Worm (Caenorhabditis elegans) whole organism, L3 larva: ENCODE measurements around the gene H04M03.12.

Experiments
- ama-1 ChIP-seq: fragments of 150-350 bp; optimal IDR thresholded peaks from 2 replicates; lab custom pipeline; 2018
- ceh-82 ChIP-seq: fragments of 150-350 bp; optimal IDR thresholded peaks from 2 replicates; lab custom pipeline; 2014; ENCODE audit warnings: missing biosample characterization, missing genetic modification characterization
- lin-39 ChIP-seq: fragments of 150-350 bp; optimal IDR thresholded peaks from 2 replicates; lab custom pipeline; 2018; ENCODE audit warnings: missing biosample characterization, missing genetic modification reagents, missing genetic modification characterization
- nfya-1 ChIP-seq: sonication (generic microtip); optimal IDR thresholded peaks from 2 replicates; lab custom pipeline; 2017; ENCODE audit warnings: missing genetic modification characterization, mild to moderate bottlenecking, missing compliant biosample characterization, antibody characterized with exemption, moderate library complexity; ENCODE audit not compliant: insufficient read depth
- nhr-25 ChIP-seq: sonication (generic microtip); optimal IDR thresholded peaks from 2 replicates; lab custom pipeline; 2017; ENCODE audit warnings: missing biosample characterization, missing genetic modification characterization
- sea-2 ChIP-seq: fragments of 150-350 bp; sonication (generic microtip); optimal IDR thresholded peaks from 4 replicates; lab custom pipeline; 2014; ENCODE audit warnings: missing biosample characterization, missing genetic modification reagents, missing genetic modification characterization
- unc-39 ChIP-seq: sonication (generic microtip); optimal IDR thresholded peaks from 4 replicates; lab custom pipeline; 2017; ENCODE audit warnings: missing biosample characterization, missing genetic modification characterization
- ztf-11 ChIP-seq: fragments of 150-350 bp; optimal IDR thresholded peaks from 2 replicates; lab custom pipeline; 2014; ENCODE audit warnings: missing biosample characterization, missing genetic modification characterization
- ztf-4 ChIP-seq: fragments of 150-350 bp; optimal IDR thresholded peaks from 2 replicates; lab custom pipeline; 2014; ENCODE audit warnings: missing biosample characterization, missing genetic modification characterization

- no peak for TF ChIP-seq ama-1 (lab: Kevin White, UChicago)
- TF ChIP-seq sea-2 (GFP tag; lab: Kevin White, UChicago) = no peak
- TF ChIP-seq ztf-11 (tag; lab: Kevin White, UChicago) = no peak
- no peak for TF ChIP-seq nfya-1 (tag; lab: Kevin White, UChicago)
- no peak for TF ChIP-seq ceh-82 (tag; lab: Kevin White, UChicago)
- no peak for TF ChIP-seq unc-39 (tag; lab: Kevin White, UChicago)
- TF ChIP-seq lin-39 (tag; lab: Kevin White, UChicago) = no peak
- no peak for TF ChIP-seq ztf-4 (tag; lab: Kevin White, UChicago)
- no peak for TF ChIP-seq nhr-25 (tag; lab: Kevin White, UChicago)
These were observed 42.4 kb downstream of the H04M03.12 start for ce11 chrIV:5860762-5861161.
